Fruit fly (Drosophila melanogaster) whole organism, embryonic: ENCODE results near the gene Sbf.

Experiments
- Adf1 ChIP-seq: fragments of 200-800 bp; sonication (Bioruptor generic); IDR thresholded peaks from 2 replicates; pipeline ENCODE4 v1.3.6; 2022; ENCODE audit warnings: missing biosample characterization, missing genetic modification characterization
- Asciz ChIP-seq: fragments of 200-800 bp; sonication (Bioruptor generic); optimal IDR thresholded peaks from 2 replicates; lab custom pipeline; 2017; ENCODE audit warnings: missing biosample characterization, mild to moderate bottlenecking, missing genetic modification characterization, missing genetic modification reagents
- CG10147 ChIP-seq: fragments of 200-800 bp; sonication (Bioruptor generic); optimal IDR thresholded peaks from 2 replicates; lab custom pipeline; 2019; ENCODE audit warnings: missing biosample characterization, mild to moderate bottlenecking, missing genetic modification characterization, moderate library complexity
- CG1024 ChIP-seq: fragments of 200-800 bp; sonication (Bioruptor generic); IDR thresholded peaks from 2 replicates; pipeline ENCODE4 v1.3.6; 2022; ENCODE audit warnings: missing biosample characterization, missing genetic modification characterization
- CG10565 ChIP-seq: fragments of 200-800 bp; sonication (Bioruptor generic); optimal IDR thresholded peaks from 3 replicates; lab custom pipeline; 2016; ENCODE audit warnings: missing biosample characterization, mild to moderate bottlenecking, missing genetic modification characterization
- CG11085 ChIP-seq: fragments of 200-800 bp; sonication (Bioruptor generic); IDR thresholded peaks from 2 replicates; pipeline ENCODE4 v1.3.6; 2022; ENCODE audit warnings: missing biosample characterization, missing genetic modification characterization
- CG11696 ChIP-seq: fragments of 200-800 bp; sonication (Bioruptor generic); IDR thresholded peaks from 2 replicates; pipeline ENCODE4 v1.3.6; 2022; ENCODE audit warnings: missing biosample characterization, missing genetic modification characterization
- CG12236 ChIP-seq: fragments of 200-800 bp; sonication (Bioruptor generic); optimal IDR thresholded peaks from 2 replicates; lab custom pipeline; 2016; ENCODE audit warnings: missing biosample characterization, missing genetic modification characterization
- CG13624 ChIP-seq: fragments of 200-800 bp; sonication (Bioruptor generic); optimal IDR thresholded peaks from 2 replicates; lab custom pipeline; 2016; ENCODE audit warnings: missing biosample characterization, missing genetic modification characterization
- CG13775 ChIP-seq: fragments of 200-800 bp; sonication (Bioruptor generic); optimal IDR thresholded peaks from 3 replicates; lab custom pipeline; 2017; ENCODE audit warnings: missing biosample characterization, mild to moderate bottlenecking, missing genetic modification characterization
- CG14667 ChIP-seq: fragments of 200-800 bp; sonication (Bioruptor generic); IDR thresholded peaks from 2 replicates; pipeline ENCODE4 v1.3.6; 2022; ENCODE audit warnings: missing biosample characterization, missing genetic modification characterization
- CG15269 ChIP-seq: fragments of 200-800 bp; sonication (Bioruptor generic); optimal IDR thresholded peaks from 2 replicates; lab custom pipeline; 2018; ENCODE audit warnings: missing biosample characterization, mild to moderate bottlenecking, missing genetic modification characterization, moderate library complexity
- CG17328 ChIP-seq: fragments of 200-800 bp; sonication (Bioruptor generic); IDR thresholded peaks from 2 replicates; pipeline ENCODE4 v1.3.6; 2022; ENCODE audit warnings: missing biosample characterization, missing genetic modification characterization
- CG1792 ChIP-seq: fragments of 200-800 bp; sonication (Bioruptor generic); optimal IDR thresholded peaks from 2 replicates; lab custom pipeline; 2016; ENCODE audit warnings: missing biosample characterization, missing genetic modification characterization
- CG2120 ChIP-seq: fragments of 200-800 bp; sonication (Bioruptor generic); optimal IDR thresholded peaks from 3 replicates; lab custom pipeline; 2016; ENCODE audit warnings: missing biosample characterization, missing genetic modification characterization
- CG2889 ChIP-seq: fragments of 200-800 bp; sonication (Bioruptor generic); IDR thresholded peaks from 3 replicates; pipeline ENCODE4 v1.3.6; 2022; ENCODE audit warnings: missing biosample characterization, missing genetic modification characterization
- CG3838 ChIP-seq: fragments of 200-800 bp; sonication (Bioruptor generic); optimal IDR thresholded peaks from 3 replicates; lab custom pipeline; 2016; ENCODE audit warnings: missing biosample characterization, missing genetic modification characterization
- CG5180 ChIP-seq: fragments of 200-800 bp; sonication (Bioruptor generic); optimal IDR thresholded peaks from 3 replicates; lab custom pipeline; 2017; ENCODE audit warnings: missing biosample characterization, missing genetic modification characterization, mild to moderate bottlenecking, moderate library complexity, missing genetic modification reagents
- CG6175 ChIP-seq: fragments of 200-800 bp; sonication (Bioruptor generic); IDR thresholded peaks from 3 replicates; pipeline ENCODE4 v1.3.6; 2022; ENCODE audit warnings: missing biosample characterization, missing genetic modification characterization
- CG7271 ChIP-seq: fragments of 200-800 bp; sonication (Bioruptor generic); optimal IDR thresholded peaks from 2 replicates; lab custom pipeline; 2018; ENCODE audit warnings: missing biosample characterization, mild to moderate bottlenecking, missing genetic modification characterization, moderate library complexity
- CG7372 ChIP-seq: fragments of 200-800 bp; sonication (Bioruptor generic); IDR thresholded peaks from 2 replicates; pipeline ENCODE4 v1.3.6; 2022; ENCODE audit warnings: missing biosample characterization, missing genetic modification characterization
- CG7556 ChIP-seq: fragments of 200-800 bp; sonication (Bioruptor generic); optimal IDR thresholded peaks from 2 replicates; lab custom pipeline; 2017; ENCODE audit warnings: missing biosample characterization, mild to moderate bottlenecking, missing genetic modification characterization
- CG7745 ChIP-seq: fragments of 200-800 bp; sonication (Bioruptor generic); optimal IDR thresholded peaks from 2 replicates; lab custom pipeline; 2018; ENCODE audit warnings: missing biosample characterization, mild to moderate bottlenecking, missing genetic modification characterization, moderate library complexity
- CG9437 ChIP-seq: fragments of 200-800 bp; sonication (Bioruptor generic); optimal IDR thresholded peaks from 2 replicates; lab custom pipeline; 2018; ENCODE audit warnings: missing biosample characterization, mild to moderate bottlenecking, missing genetic modification characterization
- CG9932 ChIP-seq: fragments of 200-800 bp; sonication (Bioruptor generic); IDR thresholded peaks from 2 replicates; pipeline ENCODE4 v1.3.6; 2022; ENCODE audit warnings: missing biosample characterization, missing genetic modification characterization
- Dip2 ChIP-seq: fragments of 200-800 bp; sonication (Bioruptor generic); IDR thresholded peaks from 2 replicates; pipeline ENCODE4 v1.3.6; 2022; ENCODE audit warnings: missing biosample characterization, missing genetic modification characterization
- Elba2 ChIP-seq: fragments of 200-800 bp; sonication (Bioruptor generic); optimal IDR thresholded peaks from 3 replicates; lab custom pipeline; 2016; ENCODE audit warnings: missing biosample characterization, missing genetic modification characterization
- HHEX ChIP-seq: fragments of 200-800 bp; sonication (Bioruptor generic); optimal IDR thresholded peaks from 3 replicates; lab custom pipeline; 2017; ENCODE audit warnings: missing biosample characterization, mild to moderate bottlenecking, missing genetic modification characterization, missing genetic modification reagents
- Kr ChIP-seq: fragments of 200-800 bp; sonication (Bioruptor generic); optimal IDR thresholded peaks from 2 replicates; lab custom pipeline; 2017; ENCODE audit warnings: missing biosample characterization, mild to moderate bottlenecking, missing genetic modification characterization
- Opbp ChIP-seq: fragments of 200-800 bp; sonication (Bioruptor generic); IDR thresholded peaks from 3 replicates; pipeline ENCODE4 v1.3.6; 2022; ENCODE audit warnings: missing biosample characterization, missing genetic modification characterization; ENCODE audit not compliant: partially characterized antibody
- PHDP ChIP-seq: fragments of 200-800 bp; sonication (Bioruptor generic); optimal IDR thresholded peaks from 3 replicates; lab custom pipeline; 2018; ENCODE audit warnings: missing biosample characterization, mild to moderate bottlenecking, missing genetic modification characterization, moderate library complexity
- Rx ChIP-seq: fragments of 200-800 bp; sonication (Bioruptor generic); IDR thresholded peaks from 2 replicates; pipeline ENCODE4 v1.3.6; 2022; ENCODE audit warnings: missing biosample characterization, missing genetic modification characterization
- Sry-δ ChIP-seq: fragments of 200-800 bp; sonication (Bioruptor generic); optimal IDR thresholded peaks from 2 replicates; lab custom pipeline; 2016; ENCODE audit warnings: missing biosample characterization, missing genetic modification characterization
- Ssrp ChIP-seq: fragments of 200-800 bp; sonication (Bioruptor generic); optimal IDR thresholded peaks from 2 replicates; lab custom pipeline; 2018; ENCODE audit warnings: missing biosample characterization, mild to moderate bottlenecking, missing genetic modification characterization, moderate library complexity
- al ChIP-seq: fragments of 200-800 bp; sonication (Bioruptor generic); IDR thresholded peaks from 2 replicates; pipeline ENCODE4 v1.3.6; 2022; ENCODE audit warnings: missing biosample characterization, missing genetic modification characterization
- cas ChIP-seq: fragments of 200-800 bp; sonication (Bioruptor generic); IDR thresholded peaks from 2 replicates; pipeline ENCODE4 v1.3.6; 2022; ENCODE audit warnings: missing biosample characterization, missing genetic modification characterization
- gem ChIP-seq: fragments of 200-800 bp; sonication (Bioruptor generic); optimal IDR thresholded peaks from 2 replicates; lab custom pipeline; 2019; ENCODE audit warnings: missing biosample characterization, mild to moderate bottlenecking, missing genetic modification characterization, moderate library complexity
- gfzf ChIP-seq: fragments of 200-800 bp; sonication (Bioruptor generic); optimal IDR thresholded peaks from 2 replicates; lab custom pipeline; 2016; ENCODE audit warnings: missing biosample characterization, mild to moderate bottlenecking, missing genetic modification characterization, moderate library complexity
- jing ChIP-seq: fragments of 200-800 bp; sonication (Bioruptor generic); optimal IDR thresholded peaks from 2 replicates; lab custom pipeline; 2018; ENCODE audit warnings: missing biosample characterization, mild to moderate bottlenecking, missing genetic modification characterization
- jumu ChIP-seq: fragments of 200-800 bp; sonication (Bioruptor generic); optimal IDR thresholded peaks from 3 replicates; lab custom pipeline; 2016; ENCODE audit warnings: missing biosample characterization, missing genetic modification characterization
- kah ChIP-seq: fragments of 200-800 bp; sonication (Bioruptor generic); optimal IDR thresholded peaks from 2 replicates; lab custom pipeline; 2018; ENCODE audit warnings: missing biosample characterization, mild to moderate bottlenecking, missing genetic modification characterization
- ken ChIP-seq: fragments of 200-800 bp; sonication (Bioruptor generic); IDR thresholded peaks from 3 replicates; pipeline ENCODE4 v1.3.6; 2022; ENCODE audit warnings: missing biosample characterization, missing genetic modification characterization
- psq ChIP-seq: fragments of 200-800 bp; sonication (Bioruptor generic); optimal IDR thresholded peaks from 2 replicates; lab custom pipeline; 2017; ENCODE audit warnings: missing biosample characterization, missing genetic modification characterization
- rib ChIP-seq: fragments of 200-800 bp; sonication (Bioruptor generic); IDR thresholded peaks from 2 replicates; pipeline ENCODE4 v1.3.6; 2022; ENCODE audit warnings: missing biosample characterization, missing genetic modification characterization
- row ChIP-seq: fragments of 200-800 bp; sonication (Bioruptor generic); IDR thresholded peaks from 3 replicates; pipeline ENCODE4 v1.3.6; 2022; ENCODE audit warnings: missing biosample characterization, missing genetic modification characterization
- run ChIP-seq: fragments of 200-800 bp; sonication (Bioruptor generic); optimal IDR thresholded peaks from 3 replicates; lab custom pipeline; 2018; ENCODE audit warnings: missing biosample characterization, mild to moderate bottlenecking, missing genetic modification characterization
- schlank ChIP-seq: fragments of 200-800 bp; sonication (Bioruptor generic); optimal IDR thresholded peaks from 2 replicates; lab custom pipeline; 2018; ENCODE audit warnings: missing biosample characterization, mild to moderate bottlenecking, missing genetic modification characterization
- slbo ChIP-seq: fragments of 200-800 bp; sonication (Bioruptor generic); IDR thresholded peaks from 2 replicates; pipeline ENCODE4 v1.3.6; 2022; ENCODE audit warnings: missing biosample characterization, missing genetic modification characterization
- sna ChIP-seq: fragments of 200-800 bp; sonication (Bioruptor generic); IDR thresholded peaks from 2 replicates; pipeline ENCODE4 v1.3.6; 2022; ENCODE audit warnings: missing biosample characterization, missing genetic modification characterization; ENCODE audit not compliant: partially characterized antibody
- unpg ChIP-seq: fragments of 200-800 bp; sonication (Bioruptor generic); optimal IDR thresholded peaks from 3 replicates; lab custom pipeline; 2018; ENCODE audit warnings: missing biosample characterization, mild to moderate bottlenecking, missing genetic modification characterization, moderate library complexity

The Sbf gene

DNA sequence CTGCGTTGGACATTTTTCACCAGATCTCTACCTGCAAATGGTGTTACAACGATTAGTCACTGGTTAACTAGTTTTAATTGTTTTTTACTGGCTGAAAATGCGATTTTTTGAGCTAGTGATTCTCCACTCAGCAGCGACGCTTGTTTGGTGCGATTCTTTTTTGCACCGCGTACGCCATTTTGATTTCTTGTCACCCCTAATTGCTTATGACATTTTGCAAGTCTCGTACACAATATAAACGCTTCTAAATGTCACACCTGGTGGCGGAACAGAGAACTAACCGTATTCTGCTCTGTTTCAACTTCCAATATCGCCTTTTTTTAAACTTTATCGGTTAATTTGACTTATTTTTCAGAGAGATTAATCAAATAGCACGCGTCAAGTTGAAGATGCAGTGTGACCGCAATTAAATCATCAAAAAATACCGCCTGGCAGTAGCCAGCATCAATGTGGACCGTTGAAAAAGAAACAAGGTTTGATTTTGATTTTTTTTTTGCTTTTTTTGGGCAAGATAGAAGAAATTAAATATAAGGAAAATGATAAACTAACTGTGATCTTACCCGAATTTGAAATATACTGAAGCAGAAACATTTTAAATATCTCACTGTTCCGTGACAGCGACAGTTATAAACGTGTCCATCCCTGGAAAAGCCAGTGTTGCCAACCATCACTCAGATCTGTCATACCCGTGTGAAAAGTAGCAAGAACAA, 22.3 kb upstream of the Sbf start, which contains the start of the genes COX5A and glo (continued):
- TF ChIP-seq cas (peak; percentile 70), row (GFP tag; lab: Robert Waterston, UW) (peak; percentile 93), CG9932 (GFP tag; lab: Robert Waterston, UW) (peak; percentile 91), al (GFP tag; lab: Robert Waterston, UW) (peak; percentile 73), CG15269 (peak; percentile 65), sna (no peak), Kr (GFP tag; lab: Kevin White, UChicago) (no peak), gem (tag; lab: Kevin White, UChicago) (peak; percentile 85), CG7556 (GFP tag; lab: Kevin White, UChicago) (peak; percentile 49), PHDP (peak; percentile 67), CG10147 (GFP tag; lab: Kevin White, UChicago) (peak; percentile 72), kah (peak; percentile 1), Adf1 (GFP tag; lab: Robert Waterston, UW) (no peak), gfzf (GFP tag; lab: Kevin White, UChicago) (peak; percentile 91), Ssrp (tag; lab: Kevin White, UChicago) (peak; percentile 45), CG2120 (GFP tag; lab: Kevin White, UChicago) (peak; percentile 92), CG2889 (no peak), Rx (GFP tag; lab: Robert Waterston, UW) (peak; percentile 46; the same call in 1 of the 2 replicates), CG12236 (GFP tag; lab: Kevin White, UChicago) (peak; percentile 80), CG11085 (GFP tag; lab: Robert Waterston, UW) (peak; percentile 67), CG14667 (GFP tag; lab: Robert Waterston, UW) (no peak), CG7745 (tag; lab: Kevin White, UChicago) (no peak), Sry-δ (peak; percentile 71), CG1792 (peak; percentile 71), HHEX (GFP tag; lab: Kevin White, UChicago) (peak; percentile 56), psq (GFP tag; lab: Kevin White, UChicago) (peak; percentile 40), CG13624 (peak; percentile 87), Asciz (peak; percentile 56), CG17328 (GFP tag; lab: Robert Waterston, UW) (peak; percentile 72), jumu (GFP tag; lab: Kevin White, UChicago) (peak; percentile 89), CG11696 (GFP tag; lab: Robert Waterston, UW) (0 out of 2 replicates have a peak, but pooled peaks have one; percentile 46), run (tag; lab: Kevin White, UChicago) (no peak), CG7271 (tag; lab: Kevin White, UChicago) (peak; percentile 80), CG1024 (peak; percentile 68; the same call in 1 of the 2 replicates), CG5180 (GFP tag; lab: Kevin White, UChicago) (no peak), CG9437 (GFP tag; lab: Kevin White, UChicago) (peak; percentile 49), CG7372 (peak; percentile 78), rib (GFP tag; lab: Robert Waterston, UW) (peak; percentile 45; the same call in 1 of the 2 replicates), CG10565 (GFP tag; lab: Kevin White, UChicago) (no peak), unpg (GFP tag; lab: Kevin White, UChicago) (peak; percentile 74), Elba2 (GFP tag; lab: Kevin White, UChicago) (peak; percentile 57), CG3838 (GFP tag; lab: Kevin White, UChicago) (peak; percentile 27), schlank (no peak), ken (GFP tag; lab: Robert Waterston, UW) (peak; percentile 71; the same call in 2 of the 3 replicates), Dip2 (GFP tag; lab: Robert Waterston, UW) (no peak), Opbp (GFP tag; lab: Robert Waterston, UW) (no peak), jing (GFP tag; lab: Kevin White, UChicago) (no peak), CG13775 (GFP tag; lab: Kevin White, UChicago) (peak; percentile 82), slbo (GFP tag; lab: Robert Waterston, UW) (peak; percentile 86), CG6175 (GFP tag; lab: Robert Waterston, UW) (no peak)
